Worm (Caenorhabditis elegans): ENCODE data around the gene sor-1.

DNA sequence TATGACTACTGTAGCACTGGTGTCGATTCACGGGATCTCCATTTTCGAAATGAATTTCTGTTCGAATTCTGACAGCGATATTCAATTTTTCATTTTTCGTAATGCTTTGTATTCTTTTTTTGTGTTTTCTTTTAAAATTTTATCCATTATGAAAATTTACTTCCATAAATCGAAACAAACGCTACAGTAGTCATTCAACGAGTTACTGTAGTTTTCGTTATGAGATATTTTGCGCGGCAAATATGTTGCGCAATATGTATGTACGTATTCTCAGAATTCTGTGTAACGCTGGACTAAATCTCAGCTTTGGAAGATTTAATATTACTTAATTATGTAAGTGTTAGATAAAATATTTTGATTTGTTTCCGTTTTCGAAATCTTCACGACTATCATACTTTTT lies 48.8 kb upstream of the sor-1 start:
- TF ChIP-seq elt-2 (tag; optimal IDR thresholded peaks at IDR 0.05) (no peak), ceh-9 (tag; optimal IDR thresholded peaks at IDR 0.05) (no peak)

Data from whole organism, late embryonic.